Fruit fly (Drosophila melanogaster) whole organism, prepupa: Measurements from ENCODE around the gene cas.

Source experiments
- Blimp-1 ChIP-seq: fragments of 200-800 bp; sonication (Bioruptor generic); optimal IDR thresholded peaks from 3 replicates; lab custom pipeline; 2017; ENCODE audit warnings: missing biosample characterization, missing genetic modification characterization, mild to moderate bottlenecking, moderate library complexity, missing genetic modification reagents
- CG10631 ChIP-seq: fragments of 200-800 bp; sonication (Bioruptor generic); optimal IDR thresholded peaks from 2 replicates; lab custom pipeline; 2016; ENCODE audit warnings: missing biosample characterization, missing genetic modification characterization
- CG10669 ChIP-seq: fragments of 200-800 bp; sonication (Bioruptor generic); optimal IDR thresholded peaks from 3 replicates; lab custom pipeline; 2018; ENCODE audit warnings: missing biosample characterization, mild to moderate bottlenecking, missing genetic modification characterization, moderate library complexity
- CG11294 ChIP-seq: fragments of 200-800 bp; sonication (Bioruptor generic); IDR thresholded peaks from 2 replicates; pipeline ENCODE4 v1.3.6; 2022; ENCODE audit warnings: missing biosample characterization, missing genetic modification characterization
- CG11902 ChIP-seq: fragments of 200-800 bp; sonication (Bioruptor generic); optimal IDR thresholded peaks from 3 replicates; lab custom pipeline; 2016; ENCODE audit warnings: missing biosample characterization, missing genetic modification characterization
- CG15336 ChIP-seq: fragments of 200-800 bp; sonication (Bioruptor generic); IDR thresholded peaks from 2 replicates; pipeline ENCODE4 v1.3.6; 2022; ENCODE audit warnings: missing biosample characterization, missing genetic modification characterization
- CG3032 ChIP-seq: fragments of 200-800 bp; optimal IDR thresholded peaks from 2 replicates; lab custom pipeline; 2019; ENCODE audit warnings: missing biosample characterization, mild to moderate bottlenecking, missing genetic modification characterization, moderate library complexity
- CG3919 ChIP-seq: fragments of 200-800 bp; sonication (Bioruptor generic); optimal IDR thresholded peaks from 3 replicates; lab custom pipeline; 2016; ENCODE audit warnings: missing biosample characterization, missing genetic modification characterization
- CG4318 ChIP-seq: fragments of 200-800 bp; sonication (Bioruptor generic); optimal IDR thresholded peaks from 3 replicates; lab custom pipeline; 2017; ENCODE audit warnings: missing biosample characterization, mild to moderate bottlenecking, missing genetic modification characterization
- CG6808 ChIP-seq: fragments of 200-800 bp; sonication (Bioruptor generic); optimal IDR thresholded peaks from 3 replicates; lab custom pipeline; 2017; ENCODE audit warnings: missing biosample characterization, missing genetic modification characterization, mild to moderate bottlenecking, moderate library complexity, missing genetic modification reagents
- CG6854 ChIP-seq: fragments of 200-800 bp; sonication (Bioruptor generic); optimal IDR thresholded peaks from 2 replicates; lab custom pipeline; 2017; ENCODE audit warnings: missing biosample characterization, mild to moderate bottlenecking, missing genetic modification characterization
- CG8119 ChIP-seq: fragments of 200-800 bp; sonication (Bioruptor generic); IDR thresholded peaks from 3 replicates; pipeline ENCODE4 v1.3.6; 2022; ENCODE audit warnings: missing biosample characterization, missing genetic modification characterization
- CG8319 ChIP-seq: fragments of 200-800 bp; sonication (Bioruptor generic); optimal IDR thresholded peaks from 3 replicates; lab custom pipeline; 2016; ENCODE audit warnings: missing biosample characterization, missing genetic modification characterization
- CG8632 ChIP-seq: fragments of 200-800 bp; sonication (Bioruptor generic); optimal IDR thresholded peaks from 3 replicates; lab custom pipeline; 2016; ENCODE audit warnings: missing biosample characterization, missing genetic modification characterization
- CG9139 ChIP-seq: fragments of 200-800 bp; sonication (Bioruptor generic); optimal IDR thresholded peaks from 3 replicates; lab custom pipeline; 2017; ENCODE audit warnings: missing biosample characterization, mild to moderate bottlenecking, missing genetic modification characterization
- Eip75B ChIP-seq: fragments of 200-800 bp; sonication (Bioruptor generic); optimal IDR thresholded peaks from 3 replicates; lab custom pipeline; 2016; ENCODE audit warnings: missing biosample characterization, missing genetic modification characterization
- Eip78C ChIP-seq: fragments of 200-800 bp; sonication (Bioruptor generic); peaks from one replicate; lab custom pipeline; 2016; ENCODE audit warnings: missing biosample characterization, missing genetic modification characterization
- Eip93F ChIP-seq: fragments of 200-800 bp; sonication (Bioruptor generic); optimal IDR thresholded peaks from 2 replicates; lab custom pipeline; 2016; ENCODE audit warnings: missing biosample characterization, mild to moderate bottlenecking, missing genetic modification characterization
- Ets21C ChIP-seq: fragments of 200-800 bp; sonication (Bioruptor generic); optimal IDR thresholded peaks from 3 replicates; lab custom pipeline; 2016; ENCODE audit warnings: missing biosample characterization, missing genetic modification characterization
- Hr38 ChIP-seq: sonication (Bioruptor generic); optimal IDR thresholded peaks from 2 replicates; lab custom pipeline; 2016; ENCODE audit warnings: missing biosample characterization, missing genetic modification characterization
- Hr39 ChIP-seq: fragments of 200-800 bp; sonication (Bioruptor generic); optimal IDR thresholded peaks from 2 replicates; lab custom pipeline; 2016; ENCODE audit warnings: missing biosample characterization, missing genetic modification characterization
- Lpt ChIP-seq: fragments of 200-800 bp; sonication (Bioruptor generic); optimal IDR thresholded peaks from 3 replicates; lab custom pipeline; 2016; ENCODE audit warnings: missing biosample characterization, missing genetic modification characterization
- Met ChIP-seq: fragments of 200-800 bp; sonication (Bioruptor generic); optimal IDR thresholded peaks from 3 replicates; lab custom pipeline; 2016; ENCODE audit warnings: missing biosample characterization, missing genetic modification characterization
- OdsH ChIP-seq: fragments of 200-800 bp; sonication (Bioruptor generic); optimal IDR thresholded peaks from 3 replicates; lab custom pipeline; 2016; ENCODE audit warnings: missing biosample characterization, missing genetic modification characterization
- Smox ChIP-seq: fragments of 200-800 bp; sonication (Bioruptor generic); optimal IDR thresholded peaks from 3 replicates; lab custom pipeline; 2016; ENCODE audit warnings: missing biosample characterization, missing genetic modification characterization
- Sox14 ChIP-seq: fragments of 200-800 bp; sonication (Bioruptor generic); optimal IDR thresholded peaks from 3 replicates; lab custom pipeline; 2016; ENCODE audit warnings: missing biosample characterization, missing genetic modification characterization
- Sox15 ChIP-seq: fragments of 200-800 bp; sonication (Bioruptor generic); optimal IDR thresholded peaks from 3 replicates; lab custom pipeline; 2016; ENCODE audit warnings: missing biosample characterization, missing genetic modification characterization
- achi ChIP-seq: fragments of 200-800 bp; sonication (Bioruptor generic); optimal IDR thresholded peaks from 3 replicates; lab custom pipeline; 2016; ENCODE audit warnings: missing biosample characterization, missing genetic modification characterization
- acj6 ChIP-seq: fragments of 200-800 bp; sonication (Bioruptor generic); optimal IDR thresholded peaks from 3 replicates; lab custom pipeline; 2016; ENCODE audit warnings: missing biosample characterization, missing genetic modification characterization
- cyc ChIP-seq: fragments of 200-800 bp; sonication (Bioruptor generic); optimal IDR thresholded peaks from 3 replicates; lab custom pipeline; 2016; ENCODE audit warnings: missing biosample characterization, missing genetic modification characterization
- dac ChIP-seq: fragments of 200-800 bp; sonication (Bioruptor generic); optimal IDR thresholded peaks from 2 replicates; lab custom pipeline; 2017; ENCODE audit warnings: missing biosample characterization, mild to moderate bottlenecking, missing genetic modification characterization
- dsx ChIP-seq: fragments of 200-800 bp; optimal IDR thresholded peaks from 3 replicates; lab custom pipeline; 2019; ENCODE audit warnings: missing biosample characterization, mild to moderate bottlenecking, missing genetic modification characterization, moderate library complexity; ENCODE audit not compliant: poor library complexity, severe bottlenecking
- eg ChIP-seq: fragments of 200-800 bp; sonication (Bioruptor generic); IDR thresholded peaks from 3 replicates; pipeline ENCODE4 v1.3.6; 2022; ENCODE audit warnings: missing biosample characterization, missing genetic modification characterization
- esn ChIP-seq: fragments of 200-800 bp; sonication (Bioruptor generic); optimal IDR thresholded peaks from 2 replicates; lab custom pipeline; 2016; ENCODE audit warnings: missing biosample characterization, mild to moderate bottlenecking, missing genetic modification characterization, moderate library complexity
- fd59A ChIP-seq: fragments of 200-800 bp; sonication (Bioruptor generic); optimal IDR thresholded peaks from 2 replicates; lab custom pipeline; 2017; ENCODE audit warnings: missing biosample characterization, mild to moderate bottlenecking, missing genetic modification characterization, missing genetic modification reagents
- fd85E ChIP-seq: fragments of 200-800 bp; sonication (Bioruptor generic); optimal IDR thresholded peaks from 3 replicates; lab custom pipeline; 2016; ENCODE audit warnings: missing biosample characterization, missing genetic modification characterization
- fkh ChIP-seq: fragments of 200-800 bp; sonication (Bioruptor generic); optimal IDR thresholded peaks from 3 replicates; lab custom pipeline; 2017; ENCODE audit warnings: missing biosample characterization, mild to moderate bottlenecking, missing genetic modification characterization, moderate library complexity
- lz ChIP-seq: fragments of 200-800 bp; sonication (Bioruptor generic); optimal IDR thresholded peaks from 3 replicates; lab custom pipeline; 2016; ENCODE audit warnings: missing biosample characterization, missing genetic modification characterization
- pdm3 ChIP-seq: fragments of 200-800 bp; sonication (Bioruptor generic); optimal IDR thresholded peaks from 3 replicates; lab custom pipeline; 2016; ENCODE audit warnings: missing biosample characterization, missing genetic modification characterization
- salr ChIP-seq, 2 experiments: fragments of 200-800 bp; sonication (Bioruptor generic); optimal IDR thresholded peaks; 3 replicates each; lab custom pipeline; 2016 to 2018; ENCODE audit warnings: missing biosample characterization in 2 of 2, missing genetic modification characterization in 2 of 2, mild to moderate bottlenecking in 1 of 2
- ss ChIP-seq, 2 experiments: fragments of 200-800 bp; sonication (Bioruptor generic); optimal IDR thresholded peaks; 2 replicates in 1 of 2; 3 replicates in 1 of 2; lab custom pipeline; 2017 to 2018; ENCODE audit warnings: mild to moderate bottlenecking in 2 of 2, missing biosample characterization in 2 of 2, missing genetic modification characterization in 2 of 2, moderate library complexity in 1 of 2
- svp ChIP-seq: fragments of 200-800 bp; sonication (Bioruptor generic); peaks from one replicate; lab custom pipeline; 2016; ENCODE audit warnings: missing biosample characterization, missing genetic modification characterization

The cas gene

dm6 chr3R:5686049-5686757 lies 30.4 kb downstream of the cas start (continued):
- peak; percentile 50 for TF ChIP-seq Hr39 (GFP tag; lab: Kevin White, UChicago)
- TF ChIP-seq dsx (GFP tag; lab: Kevin White, UChicago) = peak; percentile 42
- peak; percentile 79 for TF ChIP-seq svp (GFP tag; lab: Kevin White, UChicago)
- peak; percentile 31; the same call in 1 of the 2 replicates for TF ChIP-seq CG15336 (GFP tag; lab: Robert Waterston, UW)
- peak; percentile 46 for TF ChIP-seq CG6808 (GFP tag; lab: Kevin White, UChicago)
- TF ChIP-seq CG11902 = no peak
- TF ChIP-seq CG8119 (GFP tag; lab: Robert Waterston, UW) = 0 out of 3 replicates have a peak, but pooled peaks have one; percentile 35
- peak; percentile 58 for TF ChIP-seq lz (GFP tag; lab: Kevin White, UChicago)
- TF ChIP-seq CG3032 (tag; lab: Kevin White, UChicago) = peak; percentile 40
- peak; percentile 18 to 29 for TF ChIP-seq ss (GFP tag; optimal IDR thresholded peaks at IDR 0.05; lab: Kevin White, UChicago)
- TF ChIP-seq esn (GFP tag; lab: Kevin White, UChicago) = peak; percentile 61
- 0 out of 3 replicates have a peak, but pooled peaks have one; percentile 47 for TF ChIP-seq eg
- no peak for TF ChIP-seq Eip93F (GFP tag; lab: Kevin White, UChicago)
- peak; percentile 2 for TF ChIP-seq CG8632 (GFP tag; lab: Kevin White, UChicago)
- no peak for TF ChIP-seq fkh
- peak; percentile 9 for TF ChIP-seq Ets21C (GFP tag; lab: Kevin White, UChicago)
- no peak for TF ChIP-seq dac (GFP tag; lab: Kevin White, UChicago)
- peak; percentile 16 for TF ChIP-seq fd59A (GFP tag; lab: Kevin White, UChicago)
- TF ChIP-seq CG11294 (GFP tag; lab: Robert Waterston, UW) = no peak
- TF ChIP-seq Smox (GFP tag; lab: Kevin White, UChicago) = peak; percentile 52
- TF ChIP-seq fd85E (GFP tag; lab: Kevin White, UChicago) = no peak
- TF ChIP-seq acj6 (GFP tag; lab: Kevin White, UChicago) = peak; percentile 8
- TF ChIP-seq CG9139 = peak; percentile 23
- TF ChIP-seq Hr38 (GFP tag; lab: Kevin White, UChicago) = no peak
- TF ChIP-seq Sox15 (GFP tag; lab: Kevin White, UChicago) = no peak
- TF ChIP-seq CG10631 = peak; percentile 39
- no peak for TF ChIP-seq CG8319
- TF ChIP-seq Eip78C (GFP tag; lab: Kevin White, UChicago) = peak; percentile 77
- TF ChIP-seq cyc (GFP tag; lab: Kevin White, UChicago) = peak; percentile 50
- TF ChIP-seq CG3919 = peak; percentile 36
- no peak for TF ChIP-seq Blimp-1 (GFP tag; lab: Kevin White, UChicago)
- peak; percentile 30 for TF ChIP-seq OdsH
- TF ChIP-seq CG6854 (GFP tag; lab: Kevin White, UChicago) = no peak
- peak; percentile 19 for TF ChIP-seq CG4318 (GFP tag; lab: Kevin White, UChicago)
- peak; percentile 18 for TF ChIP-seq achi
- TF ChIP-seq Lpt (GFP tag; lab: Kevin White, UChicago) = no peak
- TF ChIP-seq Sox14 (GFP tag; lab: Kevin White, UChicago) = peak; percentile 54
- peak; percentile 34 for TF ChIP-seq CG10669 (GFP tag; lab: Kevin White, UChicago)
- TF ChIP-seq Met = peak; percentile 52
- peak; percentile 51 for TF ChIP-seq pdm3 (GFP tag; lab: Kevin White, UChicago)
- TF ChIP-seq salr (GFP tag; optimal IDR thresholded peaks at IDR 0.05; lab: Kevin White, UChicago) = no peak
- TF ChIP-seq Eip75B = peak; percentile 43
